Worm (Caenorhabditis elegans): ENCODE measurements around the gene adm-4.
A peak's percentile ranks its signal among the peaks of the same experiment; 100 is the strongest.

adm-4 gene

DNA sequence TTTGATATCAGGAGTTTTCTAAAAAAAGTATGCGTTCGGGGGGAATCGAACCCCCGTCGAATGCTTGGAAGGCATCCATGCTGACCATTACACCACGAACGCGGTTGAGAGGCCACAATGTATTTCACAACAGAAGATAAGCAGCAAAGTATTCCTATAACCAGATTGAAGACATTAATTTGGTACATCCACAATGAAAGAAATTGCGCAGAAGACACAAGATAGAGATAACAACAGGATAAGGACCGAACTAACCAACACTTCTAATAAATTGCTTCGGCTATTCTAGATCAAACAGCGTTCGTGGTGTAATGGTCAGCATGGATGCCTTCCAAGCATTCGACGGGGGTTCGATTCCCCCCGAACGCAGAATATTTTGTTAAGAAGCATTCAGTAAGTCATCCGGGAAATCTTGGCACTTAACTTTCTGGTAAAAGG, 3.8 kb downstream of the adm-4 start (continued):
- TF ChIP-seq ama-1 (optimal IDR thresholded peaks at IDR 0.05) (no peak), ama-1 (GFP tag; optimal IDR thresholded peaks at IDR 0.05) (peak in 1 of 2 experiments; percentile 44), athp-1 (tag; optimal IDR thresholded peaks at IDR 0.05) (peak; percentile 37), unc-62 (GFP tag; optimal IDR thresholded peaks at IDR 0.05) (no peak), tbp1 (GFP tag; optimal IDR thresholded peaks at IDR 0.05) (peak; percentile 89), ZK185.1 (tag; optimal IDR thresholded peaks at IDR 0.05; ENCODE audit: poor library complexity, severe bottlenecking) (peak; percentile 89), snpc-1.1 (tag; optimal IDR thresholded peaks at IDR 0.05; ENCODE audit: insufficient read depth) (peak; percentile 2), hmg-20 (GFP tag; IDR thresholded peaks at IDR 0.05) (peak; percentile 17; the same call in 1 of the 2 replicates), C17E4.6 (GFP tag; IDR thresholded peaks at IDR 0.05) (no peak), F52B5.7 (tag; optimal IDR thresholded peaks at IDR 0.05) (peak; percentile 72), gei-17 (GFP tag; optimal IDR thresholded peaks at IDR 0.05) (peak; percentile 34), lag-1 (GFP tag; IDR thresholded peaks at IDR 0.05) (no peak), ceh-79 (tag; optimal IDR thresholded peaks at IDR 0.05) (peak; percentile 41), pbrm-1 (GFP tag; IDR thresholded peaks at IDR 0.05) (peak; percentile 74), B0261.1 (tag; optimal IDR thresholded peaks at IDR 0.05) (peak; percentile 91), Y56A3A.18 (GFP tag; IDR thresholded peaks at IDR 0.05) (peak; percentile 67; the same call in 1 of the 2 replicates), bed-2 (GFP tag; IDR thresholded peaks at IDR 0.05) (no peak), rec-8 (tag; optimal IDR thresholded peaks at IDR 0.05) (peak; percentile 4 to 70), efl-1 (GFP tag; optimal IDR thresholded peaks at IDR 0.05) (peak; percentile 6), dox-1 (GFP tag; IDR thresholded peaks at IDR 0.05) (peak; percentile 79), attf-5 (GFP tag; optimal IDR thresholded peaks at IDR 0.05) (peak; percentile 23), chd-7 (tag; optimal IDR thresholded peaks at IDR 0.05) (peak; percentile 48), ztf-28 (GFP tag; IDR thresholded peaks at IDR 0.05) (0 out of 2 replicates have a peak, but pooled peaks have one; percentile 21), repo-1 (tag; optimal IDR thresholded peaks at IDR 0.05) (peak; percentile 70), T26A5.8 (tag; optimal IDR thresholded peaks at IDR 0.05) (peak; percentile 17), ekl-4 (GFP tag; IDR thresholded peaks at IDR 0.05) (peak; percentile 63; the same call in 1 of the 2 replicates), ztf-6 (GFP tag; IDR thresholded peaks at IDR 0.05) (0 out of 2 replicates have a peak, but pooled peaks have one; percentile 30), lir-1 (GFP tag; conservative IDR thresholded peaks at IDR 0.05) (peak; percentile 42; the same call in 1 of the 2 replicates), snpc-3.4 (tag; optimal IDR thresholded peaks at IDR 0.05) (peak; percentile 74), F57C9.4 (tag; optimal IDR thresholded peaks at IDR 0.05) (no peak), tlf-1 (GFP tag; optimal IDR thresholded peaks at IDR 0.05) (peak; percentile 46), ztf-25 (GFP tag; IDR thresholded peaks at IDR 0.05) (peak; percentile 71; the same call in 1 of the 2 replicates), egrh-3 (GFP tag; IDR thresholded peaks at IDR 0.05) (peak; percentile 25; the same call in 1 of the 2 replicates), zim-3 (tag; optimal IDR thresholded peaks at IDR 0.05) (peak; percentile 52), bed-1 (GFP tag; IDR thresholded peaks at IDR 0.05) (0 out of 2 replicates have a peak, but pooled peaks have one; percentile 9), rpc-1 (optimal IDR thresholded peaks at IDR 0.05) (peak; percentile 95), rpc-1 (tag; optimal IDR thresholded peaks at IDR 0.05) (peak; percentile 95), F57A8.1 (GFP tag; optimal IDR thresholded peaks at IDR 0.05) (peak; percentile 39), lin-26 (GFP tag; IDR thresholded peaks at IDR 0.05) (peak; percentile 84), madf-8 (GFP tag; conservative IDR thresholded peaks at IDR 0.05) (no peak), let-607 (tag; optimal IDR thresholded peaks at IDR 0.05) (peak; percentile 15 to 37), mel-28 (tag; optimal IDR thresholded peaks at IDR 0.05; ENCODE audit: borderline replicate concordance) (no peak), madf-10 (tag; optimal IDR thresholded peaks at IDR 0.05) (peak; percentile 62), akir-1 (GFP tag; optimal IDR thresholded peaks at IDR 0.05) (no peak), T07F8.4 (tag; optimal IDR thresholded peaks at IDR 0.05) (peak; percentile 47), ztf-26 (tag; optimal IDR thresholded peaks at IDR 0.05) (peak; percentile 52), hrde-1 (tag; optimal IDR thresholded peaks at IDR 0.05; ENCODE audit: borderline replicate concordance) (peak; percentile 28), nfyb-1 (GFP tag; IDR thresholded peaks at IDR 0.05) (peak; percentile 76; the same call in 1 of the 2 replicates)

Data from whole organism, young adult.